Fruit fly (Drosophila melanogaster) whole organism: ENCODE measurements around the gene mRpS7.

Experiments used
- CG8478 ChIP-seq: fragments of >200 bp; optimal IDR thresholded peaks from 2 replicates; lab custom pipeline; 2018; ENCODE audit warnings: inconsistent platforms
- Dll ChIP-seq: fragments of >200 bp; optimal IDR thresholded peaks from 2 replicates; lab custom pipeline; 2017
- EcR ChIP-seq, 2 experiments: fragments of >200 bp; optimal IDR thresholded peaks; 2 replicates each; lab custom pipeline; 2017; ENCODE audit warnings: missing biosample characterization in 2 of 2, missing genetic modification characterization in 2 of 2, missing genetic modification reagents in 2 of 2
- pan ChIP-seq: fragments of >200 bp; optimal IDR thresholded peaks from 2 replicates; lab custom pipeline; 2017
- psq ChIP-seq: fragments of >200 bp; optimal IDR thresholded peaks from 2 replicates; lab custom pipeline; 2017
- usp ChIP-seq: fragments of >200 bp; optimal IDR thresholded peaks from 2 replicates; lab custom pipeline; 2017; ENCODE audit warnings: missing biosample characterization, missing genetic modification characterization, mixed read lengths

mRpS7 gene

DNA sequence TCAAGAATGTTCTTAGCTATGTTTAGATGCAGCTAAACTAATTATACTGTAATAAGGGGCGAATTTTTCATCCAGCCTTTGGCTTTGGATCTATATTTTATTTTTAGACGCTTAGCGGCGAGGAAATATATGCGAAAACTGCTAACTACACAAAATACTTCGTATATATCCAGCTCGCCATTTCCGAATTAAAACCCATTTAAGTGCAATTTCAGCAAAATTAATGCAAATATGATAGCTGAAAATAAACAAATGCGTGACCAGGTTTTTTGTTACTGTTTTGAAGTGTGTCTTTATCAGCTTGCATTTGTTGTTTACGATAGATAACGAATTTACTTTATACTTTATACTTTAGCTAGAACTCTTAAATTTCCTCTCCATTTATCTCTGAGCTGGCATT, 8.6 kb downstream of the mRpS7 start:
- no peak for TF ChIP-seq EcR (GFP tag; optimal IDR thresholded peaks at IDR 0.05; lab: Kevin White, UChicago)
- no peak for TF ChIP-seq usp
- no peak for TF ChIP-seq CG8478 (lab: Kevin White, UChicago)
- TF ChIP-seq psq (lab: Kevin White, UChicago): no peak
- no peak for TF ChIP-seq pan (lab: Kevin White, UChicago)
- TF ChIP-seq Dll (lab: Kevin White, UChicago): no peak

- no peak for TF ChIP-seq usp
- no peak for TF ChIP-seq pan (lab: Kevin White, UChicago)
- no peak for TF ChIP-seq EcR (GFP tag; optimal IDR thresholded peaks at IDR 0.05; lab: Kevin White, UChicago)
- no peak for TF ChIP-seq Dll (lab: Kevin White, UChicago)
- no peak for TF ChIP-seq CG8478 (lab: Kevin White, UChicago)
- TF ChIP-seq psq (lab: Kevin White, UChicago): no peak
Observed at dm6 chr2L:10395642-10396487, 9.4 kb downstream of the mRpS7 start, which contains the start of gene Mdh1. Gene Mdh1, minus strand, starts transcription at chr2L:10396332.

- no peak for TF ChIP-seq CG8478 (lab: Kevin White, UChicago)
- no peak for TF ChIP-seq Dll (lab: Kevin White, UChicago)
- TF ChIP-seq pan (lab: Kevin White, UChicago): no peak
- TF ChIP-seq psq (lab: Kevin White, UChicago): no peak
- TF ChIP-seq EcR (GFP tag; optimal IDR thresholded peaks at IDR 0.05; lab: Kevin White, UChicago): no peak
- TF ChIP-seq usp: no peak
Observed at dm6 chr2L:10396488-10396824, 10.0 kb downstream of the mRpS7 start, which contains the start of gene Cnot4. Gene Cnot4, plus strand, starts transcription at chr2L:10396716.

dm6 chr2L:10396877-10397587, 10.6 kb downstream of the mRpS7 start:
- TF ChIP-seq EcR (GFP tag; optimal IDR thresholded peaks at IDR 0.05; lab: Kevin White, UChicago): no peak
- no peak for TF ChIP-seq pan (lab: Kevin White, UChicago)
- TF ChIP-seq CG8478 (lab: Kevin White, UChicago): no peak
- TF ChIP-seq psq (lab: Kevin White, UChicago): no peak

DNA sequence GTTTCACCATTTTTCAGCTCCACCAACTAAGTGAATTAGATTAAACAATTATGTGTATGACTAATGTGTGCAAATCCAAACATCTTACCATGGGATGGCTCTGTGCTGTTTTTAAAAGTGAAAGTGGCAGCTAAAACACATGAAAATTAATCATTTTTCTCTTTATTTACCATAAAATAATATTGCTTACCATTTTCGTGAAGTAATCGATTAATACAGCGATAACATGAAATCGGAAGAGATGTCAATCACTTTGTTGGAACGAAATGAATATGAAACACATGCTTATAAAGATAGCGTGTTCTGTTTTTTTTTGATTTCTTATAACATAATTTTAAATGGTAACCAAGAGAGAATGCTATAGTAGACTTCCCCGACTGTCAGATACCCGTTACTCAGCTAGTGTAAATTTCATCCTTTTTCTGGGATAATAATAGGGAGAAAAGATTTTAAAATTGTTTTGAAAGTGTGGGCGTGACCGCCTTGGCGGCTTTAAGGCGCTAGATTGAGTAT, 17.4 kb downstream of the mRpS7 start:
- TF ChIP-seq EcR (GFP tag; optimal IDR thresholded peaks at IDR 0.05; lab: Kevin White, UChicago) (no peak), pan (lab: Kevin White, UChicago) (no peak), psq (lab: Kevin White, UChicago) (no peak), CG8478 (lab: Kevin White, UChicago) (no peak), Dll (lab: Kevin White, UChicago) (no peak)

- no peak for TF ChIP-seq Dll (lab: Kevin White, UChicago)
Observed at dm6 chr2L:10405008-10405654, 18.7 kb downstream of the mRpS7 start, which contains the start of the genes CG17768, LSm-4 and Ir31a. Gene CG17768, minus strand, starts transcription at chr2L:10405203. Gene LSm-4, minus strand, starts transcription at chr2L:10405203. Gene Ir31a, plus strand, starts transcription at chr2L:10405565.

DNA sequence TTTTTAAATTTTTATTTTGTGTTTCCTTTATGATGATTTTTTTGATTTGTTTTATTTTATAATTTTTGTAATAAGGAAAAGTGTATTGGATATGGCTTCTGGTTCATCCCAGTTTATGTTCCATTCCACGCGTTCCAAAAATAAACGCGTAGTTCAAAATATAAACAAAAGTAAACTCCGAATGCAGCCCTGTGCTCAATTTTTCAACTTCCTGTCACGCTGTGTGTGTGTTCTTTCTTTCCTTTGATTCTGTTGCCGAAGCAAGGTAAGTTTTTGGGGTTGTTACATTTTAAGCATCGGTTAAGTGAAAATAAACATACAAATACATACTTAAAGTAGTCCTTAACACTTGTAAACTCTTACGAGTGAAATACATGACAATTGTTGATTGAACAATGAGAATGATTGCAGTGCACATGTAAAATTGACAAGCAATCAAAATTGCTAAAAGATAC, 21.7 kb downstream of the mRpS7 start, which contains the start of the genes Ip259 and RpS27A:
Ip259 (plus strand) TSS at position 231 of the 455 bp plus-strand sequence.
RpS27A (plus strand) TSS at position 231 of the 455 bp plus-strand sequence.
- TF ChIP-seq usp (no peak), CG8478 (lab: Kevin White, UChicago) (no peak), pan (lab: Kevin White, UChicago) (no peak), psq (lab: Kevin White, UChicago) (no peak), EcR (GFP tag; optimal IDR thresholded peaks at IDR 0.05; lab: Kevin White, UChicago) (no peak), Dll (lab: Kevin White, UChicago) (no peak)

DNA sequence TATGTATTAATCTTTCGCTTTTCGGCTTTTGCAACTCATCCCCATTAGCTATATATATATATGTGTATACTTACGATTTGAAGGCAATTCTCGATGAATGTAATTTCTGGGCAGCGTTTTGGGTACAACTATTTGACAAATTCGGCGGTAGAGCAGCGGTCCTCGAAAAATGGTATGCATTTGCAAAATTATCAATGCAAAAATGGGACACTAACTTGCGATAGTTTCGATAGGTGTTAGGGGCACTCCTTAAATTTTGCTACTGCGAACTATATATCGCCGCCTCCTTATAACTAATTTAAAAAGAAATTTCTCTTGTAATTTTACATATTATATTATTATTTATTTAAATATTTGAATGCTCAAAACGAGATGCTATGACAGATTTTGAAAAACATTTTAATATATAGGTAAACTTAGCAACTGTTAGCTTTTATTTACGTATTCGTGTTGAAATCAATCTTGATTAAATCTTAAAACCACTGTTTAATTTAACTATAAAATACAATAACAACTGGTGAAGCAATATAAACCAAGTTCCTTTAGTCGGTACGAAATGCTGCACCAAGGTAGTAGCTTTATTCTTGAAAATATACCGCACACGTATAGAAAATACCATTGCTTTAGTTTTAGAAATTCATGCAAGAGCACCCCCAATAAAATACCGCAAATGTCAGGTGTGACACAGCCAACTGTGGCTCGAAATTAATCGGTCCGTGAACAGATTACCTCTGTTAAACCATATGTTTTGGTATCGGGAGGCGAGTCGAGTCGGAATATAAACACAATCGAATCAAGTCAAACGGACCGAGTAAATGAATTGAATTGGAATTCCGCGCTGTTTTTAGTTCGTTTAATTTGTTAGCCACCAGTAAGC, 27.0 kb downstream of the mRpS7 start, which contains the start of the genes CG5355 and Klp31E:
CG5355 (minus strand) TSS at position 213 of the 877 bp plus-strand sequence.
Klp31E (plus strand) TSS at position 767 of the 877 bp plus-strand sequence.
- TF ChIP-seq CG8478 (lab: Kevin White, UChicago) (no peak), Dll (lab: Kevin White, UChicago) (no peak), usp (no peak), psq (lab: Kevin White, UChicago) (no peak), EcR (GFP tag; optimal IDR thresholded peaks at IDR 0.05; lab: Kevin White, UChicago) (no peak), pan (lab: Kevin White, UChicago) (no peak)

dm6 chr2L:10418981-10419380, 32.5 kb downstream of the mRpS7 start, which contains the start of gene RfC3:
Gene RfC3, plus strand, starts transcription at chr2L:10419190.
- TF ChIP-seq psq (lab: Kevin White, UChicago) (no peak), Dll (lab: Kevin White, UChicago) (no peak), pan (lab: Kevin White, UChicago) (no peak), usp (no peak), CG8478 (lab: Kevin White, UChicago) (no peak), EcR (GFP tag; optimal IDR thresholded peaks at IDR 0.05; lab: Kevin White, UChicago) (no peak)
